Worm (Caenorhabditis elegans): ENCODE measurements around the gene dod-24.

DNA sequence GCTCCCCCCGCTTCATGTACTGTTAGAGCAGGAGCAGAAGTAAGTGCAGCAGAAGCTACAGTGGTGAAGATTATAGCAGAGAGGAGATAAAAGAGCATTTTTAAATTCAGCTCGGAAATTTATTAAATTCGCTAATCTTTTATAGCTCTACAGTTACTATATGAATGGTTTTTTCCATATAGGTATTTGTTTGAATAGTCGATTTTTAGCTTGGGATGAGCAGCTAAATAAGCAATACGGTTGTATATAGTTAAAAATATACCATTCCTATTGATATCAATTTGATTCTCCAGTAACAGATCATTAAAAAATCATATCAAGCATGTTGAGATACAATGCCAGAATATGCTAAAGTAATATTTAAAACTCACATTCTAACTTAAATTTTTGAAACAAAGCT is 14.5 kb downstream of the dod-24 start, which contains the start of gene srlf-5:
- TF ChIP-seq nfya-1 (tag; optimal IDR thresholded peaks at IDR 0.05; ENCODE audit: insufficient read depth): no peak
- no peak for TF ChIP-seq unc-62 (GFP tag; optimal IDR thresholded peaks at IDR 0.05)
- no peak for TF ChIP-seq snpc-4 (tag; optimal IDR thresholded peaks at IDR 0.05)
- TF ChIP-seq ztf-4 (tag; optimal IDR thresholded peaks at IDR 0.05): no peak
- TF ChIP-seq nhr-67 (tag; optimal IDR thresholded peaks at IDR 0.05): no peak
